Fruit fly (Drosophila melanogaster) whole organism, embryonic: ENCODE results near the gene Enoph.

Source experiments
- Blimp-1 ChIP-seq: fragments of 200-800 bp; sonication (Bioruptor generic); optimal IDR thresholded peaks from 3 replicates; lab custom pipeline; 2018; ENCODE audit warnings: missing biosample characterization, missing genetic modification characterization, mild to moderate bottlenecking, moderate library complexity, missing genetic modification reagents
- CG10147 ChIP-seq: fragments of 200-800 bp; sonication (Bioruptor generic); optimal IDR thresholded peaks from 2 replicates; lab custom pipeline; 2019; ENCODE audit warnings: missing biosample characterization, mild to moderate bottlenecking, missing genetic modification characterization, moderate library complexity
- CG12071 ChIP-seq: fragments of 200-800 bp; sonication (Bioruptor generic); optimal IDR thresholded peaks from 3 replicates; lab custom pipeline; 2018; ENCODE audit warnings: missing biosample characterization, mild to moderate bottlenecking, missing genetic modification characterization
- CG13287 ChIP-seq: fragments of 200-800 bp; sonication (Bioruptor generic); IDR thresholded peaks from 2 replicates; pipeline ENCODE4 v1.3.6; 2022; ENCODE audit warnings: missing biosample characterization, missing genetic modification characterization; ENCODE audit not compliant: partially characterized antibody
- CG14710 ChIP-seq: fragments of 200-800 bp; sonication (Bioruptor generic); optimal IDR thresholded peaks from 3 replicates; lab custom pipeline; 2019; ENCODE audit warnings: missing biosample characterization, mild to moderate bottlenecking, missing genetic modification characterization, moderate library complexity
- CG16863 ChIP-seq: fragments of 200-800 bp; sonication (Bioruptor generic); optimal IDR thresholded peaks from 3 replicates; lab custom pipeline; 2016; ENCODE audit warnings: missing biosample characterization, missing genetic modification characterization
- CG18599 ChIP-seq: fragments of 200-800 bp; sonication (Bioruptor generic); optimal IDR thresholded peaks from 3 replicates; lab custom pipeline; 2017; ENCODE audit warnings: missing biosample characterization, missing genetic modification characterization, mild to moderate bottlenecking, moderate library complexity, missing genetic modification reagents
- CG18619 ChIP-seq: fragments of 200-800 bp; sonication (Bioruptor generic); optimal IDR thresholded peaks from 3 replicates; lab custom pipeline; 2017; ENCODE audit warnings: missing biosample characterization, mild to moderate bottlenecking, missing genetic modification characterization
- CG2116 ChIP-seq: fragments of 200-800 bp; sonication (Bioruptor generic); optimal IDR thresholded peaks from 3 replicates; lab custom pipeline; 2018; ENCODE audit warnings: missing biosample characterization, mild to moderate bottlenecking, missing genetic modification characterization
- CG2875 ChIP-seq: fragments of 200-800 bp; sonication (Bioruptor generic); optimal IDR thresholded peaks from 2 replicates; lab custom pipeline; 2017; ENCODE audit warnings: missing biosample characterization, mild to moderate bottlenecking, missing genetic modification characterization, missing genetic modification reagents
- CG3726 ChIP-seq: fragments of 200-800 bp; sonication (Bioruptor generic); IDR thresholded peaks from 3 replicates; pipeline ENCODE4, ENCODE4 v1.3.6; 2022; ENCODE audit warnings: missing biosample characterization, missing genetic modification characterization
- CG4360 ChIP-seq: fragments of 200-800 bp; sonication (Bioruptor generic); IDR thresholded peaks from 2 replicates; pipeline ENCODE4 v1.3.6; 2022; ENCODE audit warnings: missing biosample characterization, missing genetic modification characterization
- CG4404 ChIP-seq: fragments of 200-800 bp; sonication (Bioruptor generic); IDR thresholded peaks from 2 replicates; pipeline ENCODE4 v1.3.6; 2022; ENCODE audit warnings: missing biosample characterization, missing genetic modification characterization
- CG8281 ChIP-seq: fragments of 200-800 bp; sonication (Bioruptor generic); optimal IDR thresholded peaks from 2 replicates; lab custom pipeline; 2018; ENCODE audit warnings: missing biosample characterization, mild to moderate bottlenecking, missing genetic modification characterization, moderate library complexity
- CG8290 ChIP-seq, 3 experiments: fragments of 200-800 bp; sonication (Bioruptor generic); optimal IDR thresholded peaks; 2 replicates each; lab custom pipeline; 2016 to 2019; ENCODE audit warnings: missing biosample characterization in 3 of 3, missing genetic modification characterization in 3 of 3, mild to moderate bottlenecking in 2 of 3, moderate library complexity in 1 of 3
- CG8359 ChIP-seq: fragments of 200-800 bp; sonication (Bioruptor generic); optimal IDR thresholded peaks from 2 replicates; lab custom pipeline; 2017; ENCODE audit warnings: missing biosample characterization, mild to moderate bottlenecking, missing genetic modification characterization, borderline replicate concordance
- Dad ChIP-seq: fragments of 200-800 bp; sonication (Bioruptor generic); optimal IDR thresholded peaks from 3 replicates; lab custom pipeline; 2016; ENCODE audit warnings: missing biosample characterization, missing genetic modification characterization
- Dfd ChIP-seq, 2 experiments: fragments of >200 bp; optimal IDR thresholded peaks; 2 replicates each; lab custom pipeline; 2017; ENCODE audit warnings: missing biosample characterization in 2 of 2, missing genetic modification characterization in 2 of 2
- GATAe ChIP-seq: fragments of 200-800 bp; sonication (Bioruptor generic); conservative IDR thresholded peaks from 2 replicates; pipeline ENCODE4 v1.3.6; 2022; ENCODE audit warnings: missing biosample characterization, missing genetic modification characterization
- Hr39 ChIP-seq: fragments of >200 bp; optimal IDR thresholded peaks from 2 replicates; lab custom pipeline; 2017
- Hr78 ChIP-seq, 2 experiments: fragments of 200-800 bp in 1 of 2; fragments of >200 bp in 1 of 2; sonication (Bioruptor generic) in 1 of 2; optimal IDR thresholded peaks; 2 replicates each; lab custom pipeline; 2017 to 2019; ENCODE audit warnings: missing biosample characterization in 2 of 2, missing genetic modification characterization in 2 of 2, mild to moderate bottlenecking in 1 of 2, moderate library complexity in 1 of 2
- Lim3 ChIP-seq: fragments of 200-800 bp; sonication (Bioruptor generic); IDR thresholded peaks from 2 replicates; pipeline ENCODE4 v1.3.6; 2022; ENCODE audit warnings: missing biosample characterization, missing genetic modification characterization
- MBD-R2 ChIP-seq: fragments of 200-800 bp; sonication (Bioruptor generic); IDR thresholded peaks from 2 replicates; pipeline ENCODE4 v1.3.6; 2022; ENCODE audit warnings: missing biosample characterization, missing genetic modification characterization
- Mad ChIP-seq: fragments of 200-800 bp; sonication (Bioruptor generic); optimal IDR thresholded peaks from 2 replicates; lab custom pipeline; 2016; ENCODE audit warnings: missing biosample characterization, missing genetic modification characterization
- NC2α ChIP-seq: fragments of 200-800 bp; sonication (Bioruptor generic); optimal IDR thresholded peaks from 2 replicates; lab custom pipeline; 2016; ENCODE audit warnings: missing biosample characterization, missing genetic modification characterization
- Sry-β ChIP-seq: fragments of 200-800 bp; sonication (Bioruptor generic); optimal IDR thresholded peaks from 2 replicates; lab custom pipeline; 2018; ENCODE audit warnings: missing biosample characterization, mild to moderate bottlenecking, missing genetic modification characterization, moderate library complexity
- Trl ChIP-seq, 3 experiments: fragments of >200 bp in 2 of 3; fragments of 200-800 bp in 1 of 3; sonication (Bioruptor generic) in 1 of 3; optimal IDR thresholded peaks; 2 replicates in 1 of 3; 3 replicates in 2 of 3; lab custom pipeline; 2016 to 2017; ENCODE audit warnings: missing biosample characterization in 1 of 3, missing genetic modification characterization in 1 of 3
- ap ChIP-seq: fragments of 200-800 bp; sonication (Bioruptor generic); IDR thresholded peaks from 2 replicates; pipeline ENCODE4 v1.3.6; 2022; ENCODE audit warnings: missing biosample characterization, missing genetic modification characterization
- bcd ChIP-seq: fragments of 200-800 bp; sonication (Bioruptor generic); optimal IDR thresholded peaks from 2 replicates; lab custom pipeline; 2017; ENCODE audit warnings: missing biosample characterization, mild to moderate bottlenecking, missing genetic modification characterization
- bsh ChIP-seq, 2 experiments: fragments of 200-800 bp; sonication (Bioruptor generic); optimal IDR thresholded peaks; 2 replicates each; lab custom pipeline; 2017 to 2018; ENCODE audit warnings: mild to moderate bottlenecking in 2 of 2, missing biosample characterization in 2 of 2, missing genetic modification characterization in 2 of 2, moderate library complexity in 1 of 2
- cas ChIP-seq: fragments of 200-800 bp; sonication (Bioruptor generic); IDR thresholded peaks from 2 replicates; pipeline ENCODE4 v1.3.6; 2022; ENCODE audit warnings: missing biosample characterization, missing genetic modification characterization
- cg ChIP-seq: fragments of 200-800 bp; sonication (Bioruptor generic); optimal IDR thresholded peaks from 3 replicates; lab custom pipeline; 2019; ENCODE audit warnings: missing biosample characterization, mild to moderate bottlenecking, missing genetic modification characterization, moderate library complexity
- ems ChIP-seq: fragments of 200-800 bp; sonication (Bioruptor generic); optimal IDR thresholded peaks from 3 replicates; lab custom pipeline; 2016; ENCODE audit warnings: missing biosample characterization, missing genetic modification characterization
- en ChIP-seq: fragments of 200-800 bp; sonication (Bioruptor generic); optimal IDR thresholded peaks from 2 replicates; lab custom pipeline; 2016; ENCODE audit warnings: missing biosample characterization, missing genetic modification characterization
- esg ChIP-seq: fragments of 200-800 bp; sonication (Bioruptor generic); conservative IDR thresholded peaks from 2 replicates; pipeline ENCODE4 v1.3.6; 2022; ENCODE audit warnings: missing biosample characterization, missing genetic modification characterization
- fd64A ChIP-seq: fragments of 200-800 bp; sonication (Bioruptor generic); optimal IDR thresholded peaks from 3 replicates; lab custom pipeline; 2018; ENCODE audit warnings: missing biosample characterization, mild to moderate bottlenecking, missing genetic modification characterization
- fu2 ChIP-seq: fragments of 200-800 bp; sonication (Bioruptor generic); optimal IDR thresholded peaks from 2 replicates; lab custom pipeline; 2016; ENCODE audit warnings: missing biosample characterization, missing genetic modification characterization
- gcm2 ChIP-seq: fragments of 200-800 bp; sonication (Bioruptor generic); optimal IDR thresholded peaks from 2 replicates; lab custom pipeline; 2016; ENCODE audit warnings: missing biosample characterization, missing genetic modification characterization
- inv ChIP-seq: fragments of 200-800 bp; sonication (Bioruptor generic); IDR thresholded peaks from 2 replicates; pipeline ENCODE4 v1.3.6; 2022; ENCODE audit warnings: missing biosample characterization, missing genetic modification characterization; ENCODE audit not compliant: partially characterized antibody
- jumu ChIP-seq: fragments of 200-800 bp; sonication (Bioruptor generic); optimal IDR thresholded peaks from 3 replicates; lab custom pipeline; 2016; ENCODE audit warnings: missing biosample characterization, missing genetic modification characterization
- maf-S ChIP-seq: fragments of 200-800 bp; sonication (Bioruptor generic); optimal IDR thresholded peaks from 2 replicates; lab custom pipeline; 2016; ENCODE audit warnings: missing biosample characterization, missing genetic modification characterization
- nerfin-1 ChIP-seq: fragments of 200-800 bp; sonication (Bioruptor generic); optimal IDR thresholded peaks from 3 replicates; lab custom pipeline; 2019; ENCODE audit warnings: missing biosample characterization, mild to moderate bottlenecking, missing genetic modification characterization, moderate library complexity
- p53 ChIP-seq: fragments of 200-800 bp; sonication (Bioruptor generic); optimal IDR thresholded peaks from 2 replicates; lab custom pipeline; 2016; ENCODE audit warnings: missing biosample characterization, missing genetic modification characterization
- phol ChIP-seq: fragments of 200-800 bp; sonication (Bioruptor generic); optimal IDR thresholded peaks from 3 replicates; lab custom pipeline; 2018; ENCODE audit warnings: missing biosample characterization, mild to moderate bottlenecking, missing genetic modification characterization, moderate library complexity
- sna ChIP-seq: fragments of 200-800 bp; sonication (Bioruptor generic); IDR thresholded peaks from 2 replicates; pipeline ENCODE4 v1.3.6; 2022; ENCODE audit warnings: missing biosample characterization, missing genetic modification characterization; ENCODE audit not compliant: partially characterized antibody
- tll ChIP-seq, 2 experiments: fragments of 200-800 bp in 1 of 2; fragments of >200 bp in 1 of 2; sonication (Bioruptor generic) in 1 of 2; optimal IDR thresholded peaks; 2 replicates each; lab custom pipeline; 2017 to 2019; ENCODE audit warnings: missing biosample characterization in 2 of 2, missing genetic modification characterization in 2 of 2, mild to moderate bottlenecking in 1 of 2, moderate library complexity in 1 of 2
- tna ChIP-seq: fragments of 200-800 bp; sonication (Bioruptor generic); IDR thresholded peaks from 2 replicates; pipeline ENCODE4 v1.3.6; 2022; ENCODE audit warnings: missing biosample characterization, missing genetic modification characterization; ENCODE audit not compliant: partially characterized antibody

Gene Enoph

DNA sequence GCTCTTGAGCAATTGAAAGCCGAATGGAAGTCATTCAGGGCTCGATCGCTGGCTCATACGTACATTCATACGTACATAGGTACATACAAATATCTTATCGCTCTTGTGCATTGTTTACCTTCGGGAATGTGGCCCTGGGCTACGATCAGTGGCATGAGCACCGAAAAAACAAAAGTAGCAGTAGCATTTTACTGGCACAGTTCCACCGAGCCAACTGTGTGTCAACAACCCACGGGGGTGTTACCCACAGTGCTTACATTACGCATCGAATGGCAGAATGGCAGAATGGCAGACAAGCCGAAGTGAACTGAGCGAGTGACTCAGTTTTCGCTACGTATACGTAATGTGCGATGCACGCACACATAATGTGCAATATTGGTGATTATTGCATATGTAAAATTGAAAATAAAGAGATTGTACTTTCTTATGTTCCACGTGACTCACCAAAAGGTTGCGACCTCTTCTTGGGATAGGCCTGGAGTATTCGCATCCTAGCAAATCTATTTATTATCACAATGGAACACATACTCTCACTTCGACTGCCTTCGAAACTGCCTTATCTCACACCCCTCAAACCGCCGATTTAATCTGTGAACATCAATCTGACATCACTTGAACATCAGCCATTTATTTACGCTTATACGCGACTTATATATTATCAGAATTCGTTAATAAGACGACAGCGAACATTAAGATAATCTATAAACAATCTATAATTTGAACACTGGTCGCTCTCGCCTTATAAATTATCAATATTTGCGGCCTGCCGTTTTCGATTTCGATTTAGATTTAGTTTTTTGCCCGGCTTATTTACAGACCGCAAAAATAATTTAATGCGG, 46.7 kb upstream of the Enoph start (continued):
- TF ChIP-seq inv (GFP tag; lab: Robert Waterston, UW), result no peak
- TF ChIP-seq CG2116 (GFP tag; lab: Kevin White, UChicago), result no peak
- peak; percentile 32 for TF ChIP-seq CG12071 (GFP tag; lab: Kevin White, UChicago)
- no peak for TF ChIP-seq en (GFP tag; lab: Kevin White, UChicago)
- TF ChIP-seq CG14710 (tag; lab: Kevin White, UChicago), result no peak
- no peak for TF ChIP-seq esg (GFP tag; lab: Robert Waterston, UW)
- peak in 1 of 2 experiments; percentile 18 for TF ChIP-seq Hr78 (GFP tag; optimal IDR thresholded peaks at IDR 0.05; lab: Kevin White, UChicago)
- no peak for TF ChIP-seq Mad (GFP tag; lab: Kevin White, UChicago)
- no peak for TF ChIP-seq CG8290 (GFP tag; optimal IDR thresholded peaks at IDR 0.05; lab: Kevin White, UChicago)
- TF ChIP-seq CG8290 (tag; optimal IDR thresholded peaks at IDR 0.05; lab: Kevin White, UChicago), result peak in 1 of 2 experiments; percentile 44
- no peak for TF ChIP-seq tna (GFP tag; lab: Robert Waterston, UW)
- no peak for TF ChIP-seq MBD-R2 (GFP tag; lab: Robert Waterston, UW)
- no peak for TF ChIP-seq CG2875 (GFP tag; lab: Kevin White, UChicago)
- TF ChIP-seq bsh (GFP tag; optimal IDR thresholded peaks at IDR 0.05; lab: Kevin White, UChicago), result no peak
- TF ChIP-seq CG8281 (tag; lab: Kevin White, UChicago), result peak; percentile 34
- no peak for TF ChIP-seq CG8359 (GFP tag; lab: Kevin White, UChicago)
- TF ChIP-seq maf-S, result no peak
- TF ChIP-seq NC2α, result no peak
- no peak for TF ChIP-seq CG3726 (GFP tag; lab: Robert Waterston, UW)
- TF ChIP-seq CG10147 (GFP tag; lab: Kevin White, UChicago), result no peak
- TF ChIP-seq CG4360 (GFP tag; lab: Robert Waterston, UW), result no peak
- peak in 1 of 2 experiments; percentile 81 for TF ChIP-seq tll (GFP tag; optimal IDR thresholded peaks at IDR 0.05; lab: Kevin White, UChicago)
- no peak for TF ChIP-seq Lim3 (GFP tag; lab: Robert Waterston, UW)
- no peak for TF ChIP-seq Blimp-1 (GFP tag; lab: Kevin White, UChicago)
- TF ChIP-seq Sry-β, result no peak
- no peak for TF ChIP-seq p53 (GFP tag; lab: Kevin White, UChicago)
- no peak for TF ChIP-seq sna (GFP tag; lab: Robert Waterston, UW)
- TF ChIP-seq nerfin-1, result no peak
- TF ChIP-seq CG4404 (GFP tag; lab: Robert Waterston, UW), result no peak
- no peak for TF ChIP-seq cg (GFP tag; lab: Kevin White, UChicago)
- TF ChIP-seq Dfd (GFP tag; optimal IDR thresholded peaks at IDR 0.05; lab: Kevin White, UChicago), result no peak
- no peak for TF ChIP-seq CG18619 (GFP tag; lab: Kevin White, UChicago)
- TF ChIP-seq CG16863 (GFP tag; lab: Kevin White, UChicago), result no peak
- no peak for TF ChIP-seq CG13287 (GFP tag; lab: Robert Waterston, UW)
- TF ChIP-seq CG18599 (GFP tag; lab: Kevin White, UChicago), result no peak
- TF ChIP-seq Dad (GFP tag; lab: Kevin White, UChicago), result no peak
- no peak for TF ChIP-seq bcd (GFP tag; lab: Kevin White, UChicago)
- TF ChIP-seq jumu (GFP tag; lab: Kevin White, UChicago), result no peak
- TF ChIP-seq cas (GFP tag; lab: Robert Waterston, UW), result no peak
- no peak for TF ChIP-seq Trl (optimal IDR thresholded peaks at IDR 0.05; lab: Kevin White, UChicago)
- no peak for TF ChIP-seq Trl (GFP tag; optimal IDR thresholded peaks at IDR 0.05; lab: Kevin White, UChicago)
- no peak for TF ChIP-seq Hr39 (lab: Kevin White, UChicago)
- TF ChIP-seq fu2, result no peak
- no peak for TF ChIP-seq ems
- TF ChIP-seq phol (tag; lab: Kevin White, UChicago), result no peak
- TF ChIP-seq gcm2 (GFP tag; lab: Kevin White, UChicago), result no peak
- TF ChIP-seq ap (GFP tag; lab: Robert Waterston, UW), result no peak
- TF ChIP-seq GATAe (GFP tag; lab: Robert Waterston, UW), result no peak
- TF ChIP-seq fd64A (GFP tag; lab: Kevin White, UChicago), result peak; percentile 29
